Fruit fly (Drosophila melanogaster): ENCODE results near the gene Eip74EF.
A peak's percentile ranks its signal among the peaks of the same experiment; 100 is the strongest.

Eip74EF gene

dm6 chr3L:17653701-17654667 is 34.9 kb upstream of the Eip74EF start, which contains the start of the genes Krn, Ndfip and CG7484 (continued):
- TF ChIP-seq CG5245 (GFP tag; optimal IDR thresholded peaks at IDR 0.05) (peak; percentile 75), wek (GFP tag; optimal IDR thresholded peaks at IDR 0.05) (peak; percentile 96), CG10543 (GFP tag; optimal IDR thresholded peaks at IDR 0.05) (peak; percentile 92), jing (GFP tag; optimal IDR thresholded peaks at IDR 0.05) (peak; percentile 53), Dip2 (GFP tag; IDR thresholded peaks at IDR 0.05) (no peak), Hr39 (optimal IDR thresholded peaks at IDR 0.05) (no peak), sisA (GFP tag; IDR thresholded peaks at IDR 0.05) (peak; percentile 87), CG6791 (GFP tag; IDR thresholded peaks at IDR 0.05; ENCODE audit: partially characterized antibody) (peak; percentile 89), TFAM (GFP tag; optimal IDR thresholded peaks at IDR 0.05) (no peak), pb (GFP tag; optimal IDR thresholded peaks at IDR 0.05) (peak; percentile 49), CG2202 (tag; optimal IDR thresholded peaks at IDR 0.05) (peak; percentile 48), CG8388 (GFP tag; optimal IDR thresholded peaks at IDR 0.05) (peak; percentile 80), trem (tag; optimal IDR thresholded peaks at IDR 0.05) (peak; percentile 92), amos (GFP tag; IDR thresholded peaks at IDR 0.05; ENCODE audit: partially characterized antibody) (peak; percentile 94), Adf1 (GFP tag; IDR thresholded peaks at IDR 0.05) (peak; percentile 47; the same call in 1 of the 2 replicates), Sry-β (GFP tag; optimal IDR thresholded peaks at IDR 0.05) (no peak), Six4 (GFP tag; optimal IDR thresholded peaks at IDR 0.05) (peak; percentile 77), nmo (GFP tag; optimal IDR thresholded peaks at IDR 0.05) (peak; percentile 95), CG14441 (GFP tag; IDR thresholded peaks at IDR 0.05) (peak; percentile 83), CG8944 (GFP tag; optimal IDR thresholded peaks at IDR 0.05) (peak; percentile 76), MBD-R2 (GFP tag; IDR thresholded peaks at IDR 0.05) (peak; percentile 71), Sox102F (GFP tag; optimal IDR thresholded peaks at IDR 0.05) (peak; percentile 88), CG8359 (GFP tag; optimal IDR thresholded peaks at IDR 0.05; ENCODE audit: borderline replicate concordance) (no peak), chm (GFP tag; IDR thresholded peaks at IDR 0.05) (peak; percentile 48; the same call in 1 of the 2 replicates), Mrtf (GFP tag; IDR thresholded peaks at IDR 0.05) (peak; percentile 78), croc (GFP tag; conservative IDR thresholded peaks at IDR 0.05) (peak; percentile 78), Taf1 (GFP tag; IDR thresholded peaks at IDR 0.05) (peak; percentile 80), salm (tag; optimal IDR thresholded peaks at IDR 0.05) (peak; percentile 74), CG17359 (tag; optimal IDR thresholded peaks at IDR 0.05) (peak; percentile 87), BtbVII (GFP tag; optimal IDR thresholded peaks at IDR 0.05) (peak; percentile 36), Blimp-1 (GFP tag; optimal IDR thresholded peaks at IDR 0.05) (peak; percentile 82), Meics (GFP tag; optimal IDR thresholded peaks at IDR 0.05) (peak; percentile 84), CG11560 (tag; IDR thresholded peaks at IDR 0.05) (peak; percentile 82; the same call in 1 of the 3 replicates), CHES-1-like (GFP tag; optimal IDR thresholded peaks at IDR 0.05) (peak; percentile 86), vnd (GFP tag; IDR thresholded peaks at IDR 0.05; ENCODE audit: partially characterized antibody) (peak; percentile 97), otp (GFP tag; IDR thresholded peaks at IDR 0.05) (peak; percentile 53; the same call in 1 of the 3 replicates), phol (tag; optimal IDR thresholded peaks at IDR 0.05) (peak; percentile 92), fd64A (GFP tag; optimal IDR thresholded peaks at IDR 0.05) (no peak), sc (optimal IDR thresholded peaks at IDR 0.05) (no peak), sc (GFP tag; optimal IDR thresholded peaks at IDR 0.05) (peak; percentile 55), CG10979 (tag; optimal IDR thresholded peaks at IDR 0.05) (peak; percentile 84), lab (GFP tag; optimal IDR thresholded peaks at IDR 0.05) (peak; percentile 92), CG10274 (GFP tag; optimal IDR thresholded peaks at IDR 0.05) (peak; percentile 39), Hsf (GFP tag; optimal IDR thresholded peaks at IDR 0.05) (peak; percentile 90), fd3F (GFP tag; optimal IDR thresholded peaks at IDR 0.05) (peak; percentile 86), Chrac-16 (GFP tag; optimal IDR thresholded peaks at IDR 0.05) (peak; percentile 91), scrt (GFP tag; optimal IDR thresholded peaks at IDR 0.05) (peak; percentile 39), Atf-2 (GFP tag; optimal IDR thresholded peaks at IDR 0.05) (peak; percentile 71)
